Fruit fly (Drosophila melanogaster) whole organism, adult: ENCODE data around the gene CG8539.

Source experiments
- CG11617 ChIP-seq: fragments of 200-800 bp; sonication (Bioruptor generic); optimal IDR thresholded peaks from 2 replicates; lab custom pipeline; 2017; ENCODE audit warnings: mild to moderate bottlenecking, missing biosample characterization, missing genetic modification reagents, missing genetic modification characterization
- CG12768 ChIP-seq: fragments of 200-800 bp; sonication (Bioruptor generic); optimal IDR thresholded peaks from 2 replicates; lab custom pipeline; 2017; ENCODE audit warnings: missing biosample characterization, missing genetic modification characterization, mild to moderate bottlenecking, moderate library complexity, missing genetic modification reagents
- CG14711 ChIP-seq: fragments of 200-800 bp; sonication (Bioruptor generic); optimal IDR thresholded peaks from 2 replicates; lab custom pipeline; 2018; ENCODE audit warnings: missing biosample characterization, mild to moderate bottlenecking, missing genetic modification characterization, moderate library complexity
- CG1620 ChIP-seq: fragments of 200-800 bp; sonication (Bioruptor generic); optimal IDR thresholded peaks from 2 replicates; lab custom pipeline; 2016; ENCODE audit warnings: missing biosample characterization, missing genetic modification characterization
- CG33017 ChIP-seq: fragments of 200-800 bp; sonication (Bioruptor generic); optimal IDR thresholded peaks from 2 replicates; lab custom pipeline; 2018; ENCODE audit warnings: missing biosample characterization, mild to moderate bottlenecking, missing genetic modification characterization, moderate library complexity
- CG5204 ChIP-seq: fragments of 200-800 bp; sonication (Bioruptor generic); optimal IDR thresholded peaks from 2 replicates; lab custom pipeline; 2016; ENCODE audit warnings: missing biosample characterization, missing genetic modification characterization
- CG7045 ChIP-seq: fragments of 200-800 bp; sonication (Bioruptor generic); optimal IDR thresholded peaks from 2 replicates; lab custom pipeline; 2017; ENCODE audit warnings: missing biosample characterization, mild to moderate bottlenecking, missing genetic modification characterization
- Clk ChIP-seq: fragments of 200-800 bp; sonication (Bioruptor generic); optimal IDR thresholded peaks from 2 replicates; lab custom pipeline; 2017; ENCODE audit warnings: missing biosample characterization, missing genetic modification characterization
- Crg-1 ChIP-seq: fragments of 200-800 bp; sonication (Bioruptor generic); optimal IDR thresholded peaks from 2 replicates; lab custom pipeline; 2016; ENCODE audit warnings: missing biosample characterization, missing genetic modification characterization
- Hr96 ChIP-seq: fragments of 200-800 bp; sonication (Bioruptor generic); optimal IDR thresholded peaks from 2 replicates; lab custom pipeline; 2016; ENCODE audit warnings: missing biosample characterization, missing genetic modification characterization
- Mnt ChIP-seq: fragments of 200-800 bp; sonication (Bioruptor generic); optimal IDR thresholded peaks from 2 replicates; lab custom pipeline; 2016; ENCODE audit warnings: missing biosample characterization, mild to moderate bottlenecking, missing genetic modification characterization
- bab1 ChIP-seq: fragments of 200-800 bp; sonication (Bioruptor generic); optimal IDR thresholded peaks from 3 replicates; lab custom pipeline; 2019; ENCODE audit warnings: missing biosample characterization, mild to moderate bottlenecking, missing genetic modification characterization, moderate library complexity
- cic ChIP-seq: fragments of 200-800 bp; sonication (Bioruptor generic); optimal IDR thresholded peaks from 2 replicates; lab custom pipeline; 2017; ENCODE audit warnings: missing biosample characterization, mild to moderate bottlenecking, missing genetic modification characterization, moderate library complexity
- cnc ChIP-seq, 2 experiments: fragments of >200 bp; optimal IDR thresholded peaks; 2 replicates each; lab custom pipeline; 2017
- ovo ChIP-seq: fragments of 200-800 bp; sonication (Bioruptor generic); optimal IDR thresholded peaks from 2 replicates; lab custom pipeline; 2016; ENCODE audit warnings: missing biosample characterization, missing genetic modification characterization
- pad ChIP-seq: fragments of 200-800 bp; sonication (Bioruptor generic); optimal IDR thresholded peaks from 3 replicates; lab custom pipeline; 2017; ENCODE audit warnings: missing biosample characterization, missing genetic modification characterization, mild to moderate bottlenecking, moderate library complexity, missing genetic modification reagents
- tj ChIP-seq: fragments of 200-800 bp; sonication (Bioruptor generic); optimal IDR thresholded peaks from 3 replicates; lab custom pipeline; 2017; ENCODE audit warnings: missing biosample characterization, mild to moderate bottlenecking, missing genetic modification characterization, moderate library complexity
- toe ChIP-seq: fragments of 200-800 bp; sonication (Bioruptor generic); optimal IDR thresholded peaks from 2 replicates; lab custom pipeline; 2016; ENCODE audit warnings: missing biosample characterization, missing genetic modification characterization

Gene CG8539

DNA sequence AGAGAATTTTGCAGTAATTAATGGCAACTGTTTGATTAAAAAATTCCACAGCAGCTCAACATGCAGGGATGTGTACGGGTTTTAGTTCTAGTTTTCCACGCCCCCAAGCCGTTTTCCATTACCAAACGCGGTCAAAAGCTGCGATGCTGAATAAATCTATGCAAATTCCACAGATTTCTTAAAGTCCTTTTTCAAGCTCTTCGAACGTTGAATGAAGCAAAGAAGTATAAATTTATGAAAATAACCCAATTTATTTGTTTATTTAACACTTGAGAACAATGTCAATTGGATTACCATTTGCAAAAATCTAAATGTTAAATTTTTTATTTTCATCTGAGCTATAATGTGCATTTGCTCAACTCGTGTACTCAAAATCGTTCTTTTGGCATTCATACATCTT, 33.4 kb downstream of the CG8539 start, which contains the start of the genes CG42660, CG42661 and Tsp66A:
Gene CG42660 (plus strand): TSS at position 301 of the 400 bp plus-strand sequence.
Gene CG42661 (plus strand): TSS at position 301 of the 400 bp plus-strand sequence.
Gene Tsp66A (plus strand): TSS at position 301 of the 400 bp plus-strand sequence.
- TF ChIP-seq cnc (optimal IDR thresholded peaks at IDR 0.05; lab: Kevin White, UChicago), result no peak
- no peak for TF ChIP-seq Clk
- TF ChIP-seq bab1 (GFP tag; lab: Kevin White, UChicago), result no peak
- TF ChIP-seq pad (GFP tag; lab: Kevin White, UChicago), result no peak
- TF ChIP-seq Crg-1 (GFP tag; lab: Kevin White, UChicago), result no peak
- TF ChIP-seq CG14711 (tag; lab: Kevin White, UChicago), result no peak
- TF ChIP-seq Hr96, result no peak
- no peak for TF ChIP-seq CG5204 (GFP tag; lab: Kevin White, UChicago)
- TF ChIP-seq CG1620, result no peak
- TF ChIP-seq CG11617, result no peak
- no peak for TF ChIP-seq CG33017 (tag; lab: Kevin White, UChicago)
- TF ChIP-seq cic (GFP tag; lab: Kevin White, UChicago), result no peak

DNA sequence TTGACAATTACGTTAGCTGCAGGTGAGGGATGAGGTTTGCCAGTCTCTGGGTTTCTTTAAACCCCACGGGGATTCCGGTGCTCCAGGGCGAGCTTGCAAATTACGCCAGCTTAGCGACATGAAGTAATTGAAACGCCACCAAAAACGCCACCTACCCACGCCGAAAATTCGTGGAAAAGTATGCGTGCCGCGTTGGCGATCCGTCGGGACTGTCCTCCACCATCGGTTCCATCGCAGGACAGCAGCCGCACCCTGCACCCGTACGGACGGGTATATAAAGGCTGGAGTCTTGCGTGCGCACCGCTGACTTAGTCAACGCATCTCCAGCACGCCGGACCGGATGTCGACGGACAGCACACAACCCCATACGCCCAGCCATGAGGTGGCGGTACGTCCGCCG, 42.8 kb downstream of the CG8539 start, which contains the start of gene ppk26:
Gene ppk26 (plus strand): TSS at position 301 of the 400 bp plus-strand sequence.
- TF ChIP-seq CG7045 (no peak), tj (GFP tag; lab: Kevin White, UChicago) (no peak), CG14711 (tag; lab: Kevin White, UChicago) (no peak), CG1620 (no peak), CG11617 (no peak), ovo (GFP tag; lab: Kevin White, UChicago) (no peak), cnc (optimal IDR thresholded peaks at IDR 0.05; lab: Kevin White, UChicago) (no peak), CG12768 (GFP tag; lab: Kevin White, UChicago) (no peak)

- TF ChIP-seq ovo (GFP tag; lab: Kevin White, UChicago), result no peak
- no peak for TF ChIP-seq toe (GFP tag; lab: Kevin White, UChicago)
- no peak for TF ChIP-seq tj (GFP tag; lab: Kevin White, UChicago)
- TF ChIP-seq CG7045, result no peak
- TF ChIP-seq Mnt (GFP tag; lab: Kevin White, UChicago), result no peak
- TF ChIP-seq CG11617, result no peak
- no peak for TF ChIP-seq cic (GFP tag; lab: Kevin White, UChicago)
- TF ChIP-seq pad (GFP tag; lab: Kevin White, UChicago), result no peak
- TF ChIP-seq CG5204 (GFP tag; lab: Kevin White, UChicago), result no peak
- TF ChIP-seq CG14711 (tag; lab: Kevin White, UChicago), result no peak
Measured at dm6 chr3L:7450553-7450952, 48.1 kb downstream of the CG8539 start, which contains the start of gene CG33278. Gene CG33278 (plus strand): TSS chr3L:7450853.

- TF ChIP-seq Clk (no peak), tj (GFP tag; lab: Kevin White, UChicago) (no peak), Hr96 (no peak), bab1 (GFP tag; lab: Kevin White, UChicago) (no peak), ovo (GFP tag; lab: Kevin White, UChicago) (no peak)
Measured at dm6 chr3L:7449097-7449496, 49.5 kb downstream of the CG8539 start.
